Fruit fly (Drosophila melanogaster) whole organism, wandering third instar larva: Measurements from ENCODE around the gene CG46467.
A peak's percentile ranks its signal among the peaks of the same experiment; 100 is the strongest.

Experiments used
- CG9705 ChIP-seq: fragments of 200-800 bp; sonication (Bioruptor generic); optimal IDR thresholded peaks from 2 replicates; lab custom pipeline; 2018; ENCODE audit warnings: missing biosample characterization, mild to moderate bottlenecking, missing genetic modification characterization
- CrebA ChIP-seq: fragments of 200-800 bp; sonication (Bioruptor generic); optimal IDR thresholded peaks from 2 replicates; lab custom pipeline; 2016; ENCODE audit warnings: missing biosample characterization, mild to moderate bottlenecking, missing genetic modification characterization, borderline replicate concordance
- Dfd ChIP-seq: fragments of >200 bp; optimal IDR thresholded peaks from 2 replicates; lab custom pipeline; 2017; ENCODE audit warnings: missing biosample characterization, missing genetic modification characterization
- Dif ChIP-seq: fragments of 200-275, 200-300 bp; sonication (Bioruptor generic); optimal IDR thresholded peaks from 2 replicates; lab custom pipeline; 2018; ENCODE audit warnings: missing biosample characterization, missing genetic modification characterization; ENCODE audit not compliant: partially characterized antibody
- GATAd ChIP-seq: sonication (Bioruptor generic); optimal IDR thresholded peaks from 2 replicates; lab custom pipeline; 2016; ENCODE audit warnings: missing biosample characterization, missing genetic modification characterization
- HLH106 ChIP-seq: fragments of 200-800 bp; optimal IDR thresholded peaks from 3 replicates; lab custom pipeline; 2019; ENCODE audit warnings: missing biosample characterization, mild to moderate bottlenecking, missing genetic modification characterization, moderate library complexity
- Hnf4 ChIP-seq: fragments of 200-800 bp; sonication (Bioruptor generic); optimal IDR thresholded peaks from 2 replicates; lab custom pipeline; 2016; ENCODE audit warnings: missing biosample characterization, mild to moderate bottlenecking, missing genetic modification characterization
- Hr78 ChIP-seq: fragments of >200 bp; optimal IDR thresholded peaks from 2 replicates; lab custom pipeline; 2017; ENCODE audit warnings: missing biosample characterization, missing genetic modification characterization
- Hr83 ChIP-seq: fragments of 200-300 bp; sonication (Bioruptor generic); optimal IDR thresholded peaks from 2 replicates; lab custom pipeline; 2016; ENCODE audit warnings: missing biosample characterization, mild to moderate bottlenecking, missing genetic modification characterization, moderate library complexity; ENCODE audit not compliant: poor library complexity, severe bottlenecking
- Jra ChIP-seq: sonication (Bioruptor generic); optimal IDR thresholded peaks from 2 replicates; lab custom pipeline; 2016; ENCODE audit warnings: missing biosample characterization, missing genetic modification characterization
- Mio ChIP-seq: sonication (Bioruptor generic); optimal IDR thresholded peaks from 2 replicates; lab custom pipeline; 2016; ENCODE audit warnings: missing biosample characterization, missing genetic modification characterization
- N ChIP-seq: fragments of >200 bp; optimal IDR thresholded peaks from 2 replicates; lab custom pipeline; 2018; ENCODE audit warnings: missing biosample characterization, missing external identifiers, missing genetic modification characterization
- OdsH ChIP-seq: fragments of 200-800 bp; sonication (Bioruptor generic); optimal IDR thresholded peaks from 2 replicates; lab custom pipeline; 2016; ENCODE audit warnings: missing biosample characterization, mild to moderate bottlenecking, missing genetic modification characterization
- Rel ChIP-seq, 2 experiments: fragments of 200-800 bp; sonication (Bioruptor generic) in 1 of 2; optimal IDR thresholded peaks; 2 replicates in 1 of 2; 3 replicates in 1 of 2; lab custom pipeline; 2016 to 2019; ENCODE audit warnings: mild to moderate bottlenecking in 2 of 2, missing biosample characterization in 2 of 2, missing genetic modification characterization in 2 of 2, moderate library complexity in 1 of 2
- Sp1 ChIP-seq: fragments of 200-800 bp; sonication (Bioruptor generic); optimal IDR thresholded peaks from 3 replicates; lab custom pipeline; 2019; ENCODE audit warnings: missing biosample characterization, mild to moderate bottlenecking, missing genetic modification characterization, moderate library complexity
- Vsx2 ChIP-seq: fragments of 200-300, 225-300 bp; sonication (Bioruptor generic); optimal IDR thresholded peaks from 2 replicates; lab custom pipeline; 2018; ENCODE audit warnings: missing biosample characterization, missing genetic modification characterization; ENCODE audit not compliant: partially characterized antibody
- br ChIP-seq: fragments of 200-800 bp; sonication (Bioruptor generic); optimal IDR thresholded peaks from 2 replicates; lab custom pipeline; 2016; ENCODE audit warnings: missing biosample characterization, missing genetic modification characterization
- brk ChIP-seq: fragments of 200-800 bp; sonication (Bioruptor generic); optimal IDR thresholded peaks from 2 replicates; lab custom pipeline; 2016; ENCODE audit warnings: missing biosample characterization, mild to moderate bottlenecking, missing genetic modification characterization
- dl ChIP-seq, 2 experiments: fragments of 175-275, 200-275 bp in 1 of 2; fragments of 200-275 bp in 1 of 2; sonication (Bioruptor generic); optimal IDR thresholded peaks; lab custom pipeline; 2018; ENCODE audit warnings: mild to moderate bottlenecking in 2 of 2, missing biosample characterization in 2 of 2, missing genetic modification characterization in 2 of 2, moderate library complexity in 2 of 2; ENCODE audit not compliant: partially characterized antibody in 2 of 2, insufficient read depth in 1 of 2
- dmrt93B ChIP-seq: fragments of 200-800 bp; sonication (Bioruptor generic); optimal IDR thresholded peaks from 2 replicates; lab custom pipeline; 2018; ENCODE audit warnings: missing biosample characterization, mild to moderate bottlenecking, missing genetic modification characterization
- dsf ChIP-seq: sonication (Bioruptor generic); optimal IDR thresholded peaks from 2 replicates; lab custom pipeline; 2016; ENCODE audit warnings: missing biosample characterization, missing genetic modification characterization, borderline replicate concordance
- foxo ChIP-seq, 2 experiments: fragments of 200-800 bp; sonication (Bioruptor generic); optimal IDR thresholded peaks; 2 replicates in 1 of 2; 3 replicates in 1 of 2; lab custom pipeline; 2016 to 2017; ENCODE audit warnings: missing biosample characterization in 2 of 2, missing genetic modification characterization in 2 of 2
- fru ChIP-seq: fragments of 200-800 bp; sonication (Bioruptor generic); optimal IDR thresholded peaks from 3 replicates; lab custom pipeline; 2016; ENCODE audit warnings: missing biosample characterization, mild to moderate bottlenecking, missing genetic modification characterization
- h ChIP-seq: fragments of 200-800 bp; sonication (Bioruptor generic); optimal IDR thresholded peaks from 3 replicates; lab custom pipeline; 2016; ENCODE audit warnings: missing biosample characterization, mild to moderate bottlenecking, missing genetic modification characterization
- lola ChIP-seq: fragments of >200 bp; optimal IDR thresholded peaks from 2 replicates; lab custom pipeline; 2017; ENCODE audit warnings: missing biosample characterization, missing genetic modification characterization
- pan ChIP-seq: fragments of >200 bp; optimal IDR thresholded peaks from 2 replicates; lab custom pipeline; 2017
- psq ChIP-seq: fragments of 200-800 bp; sonication (Bioruptor generic); optimal IDR thresholded peaks from 3 replicates; lab custom pipeline; 2017; ENCODE audit warnings: missing biosample characterization, mild to moderate bottlenecking, missing genetic modification characterization, moderate library complexity
- rgr ChIP-seq: fragments of 200-800 bp; sonication (Bioruptor generic); optimal IDR thresholded peaks from 3 replicates; lab custom pipeline; 2016; ENCODE audit warnings: missing biosample characterization, mild to moderate bottlenecking, missing genetic modification characterization
- sage ChIP-seq: fragments of 200-800 bp; sonication (Bioruptor generic); optimal IDR thresholded peaks from 2 replicates; lab custom pipeline; 2016; ENCODE audit warnings: missing biosample characterization, mild to moderate bottlenecking, missing genetic modification characterization
- sv ChIP-seq: fragments of 200-800 bp; sonication (Bioruptor generic); optimal IDR thresholded peaks from 3 replicates; lab custom pipeline; 2016; ENCODE audit warnings: missing biosample characterization, missing genetic modification characterization
- tai ChIP-seq: sonication (Bioruptor generic); optimal IDR thresholded peaks from 2 replicates; lab custom pipeline; 2016; ENCODE audit warnings: missing biosample characterization, missing genetic modification characterization
- usp ChIP-seq: fragments of >200 bp; optimal IDR thresholded peaks from 2 replicates; lab custom pipeline; 2017; ENCODE audit warnings: missing biosample characterization, missing genetic modification characterization
- woc ChIP-seq: sonication (Bioruptor generic); optimal IDR thresholded peaks from 2 replicates; lab custom pipeline; 2016; ENCODE audit warnings: missing biosample characterization, mild to moderate bottlenecking, missing genetic modification characterization

Gene CG46467

DNA sequence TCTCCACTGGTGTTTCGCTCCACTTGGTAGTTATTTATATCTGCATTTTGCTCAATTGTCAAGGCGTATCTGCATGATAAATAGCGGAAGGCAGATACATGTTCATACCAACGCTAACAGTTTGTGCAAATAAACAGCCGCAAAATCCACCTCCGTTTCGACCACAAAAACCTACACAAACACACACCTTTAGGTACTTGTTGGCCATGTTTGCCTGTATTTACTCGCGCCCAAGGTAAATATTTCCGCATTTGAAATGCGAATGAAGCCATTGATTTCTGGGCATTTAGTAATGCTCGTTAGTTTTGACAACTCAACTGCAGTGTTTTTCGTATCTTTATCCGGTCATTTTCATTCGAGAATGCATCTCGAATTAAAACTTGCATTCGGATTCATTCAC lies 44.3 kb downstream of the CG46467 start:
- TF ChIP-seq Hnf4 (no peak), dsf (GFP tag; lab: Kevin White, UChicago) (no peak), brk (GFP tag; lab: Kevin White, UChicago) (no peak), pan (lab: Kevin White, UChicago) (no peak)

DNA sequence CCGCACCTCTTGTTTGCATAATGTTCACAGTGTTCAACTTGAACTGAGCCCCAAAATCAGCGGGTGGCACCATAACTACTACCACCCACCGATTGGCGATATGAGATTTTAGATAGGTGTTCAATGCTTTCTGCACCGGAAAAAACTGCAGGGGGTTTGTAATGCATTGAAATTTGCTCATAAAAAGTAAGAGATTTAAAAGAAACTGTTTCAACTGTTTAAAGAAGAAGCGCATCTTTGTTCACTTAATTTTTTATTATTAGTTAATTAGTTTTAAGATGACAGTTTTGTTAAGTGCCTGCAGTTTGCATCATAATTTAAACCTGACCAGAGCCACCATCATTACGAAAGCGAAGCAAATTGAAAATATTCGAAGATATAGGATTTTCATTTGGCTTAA lies 50.0 kb downstream of the CG46467 start:
- TF ChIP-seq psq (GFP tag; lab: Kevin White, UChicago) (no peak), Sp1 (GFP tag; lab: Kevin White, UChicago) (no peak), woc (GFP tag; lab: Kevin White, UChicago) (no peak), Jra (GFP tag; lab: Kevin White, UChicago) (no peak), sv (GFP tag; lab: Kevin White, UChicago) (no peak), Hnf4 (no peak), dsf (GFP tag; lab: Kevin White, UChicago) (no peak), Mio (GFP tag; lab: Kevin White, UChicago) (no peak), brk (GFP tag; lab: Kevin White, UChicago) (no peak), fru (GFP tag; lab: Kevin White, UChicago) (no peak), pan (lab: Kevin White, UChicago) (no peak), tai (GFP tag; lab: Kevin White, UChicago) (no peak), OdsH (GFP tag; lab: Kevin White, UChicago) (no peak), GATAd (GFP tag; lab: Kevin White, UChicago) (no peak), Hr83 (no peak), Hr78 (no peak), CG9705 (GFP tag; lab: Kevin White, UChicago) (no peak), rgr (no peak), usp (GFP tag; lab: Kevin White, UChicago) (no peak), sage (GFP tag; lab: Kevin White, UChicago) (no peak)

DNA sequence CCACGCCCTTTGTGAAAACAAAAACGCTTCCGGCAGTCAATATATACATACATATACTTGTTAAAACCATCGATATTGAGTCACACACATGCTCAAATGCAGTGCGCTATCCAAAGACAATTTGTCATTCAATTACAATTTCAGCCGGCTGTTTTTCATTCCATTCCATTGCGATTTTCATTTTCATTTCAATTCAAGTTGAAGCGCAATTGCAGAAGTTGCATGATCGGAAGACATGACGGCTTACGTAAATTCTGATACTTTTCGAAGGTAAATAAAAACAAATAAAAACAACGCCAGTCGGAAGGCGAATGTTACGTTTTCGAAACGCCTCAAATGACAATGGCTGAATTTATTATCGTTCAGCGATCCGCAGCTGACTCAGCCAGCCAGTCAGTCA lies 50.8 kb downstream of the CG46467 start:
- no peak for TF ChIP-seq Dfd
- no peak for TF ChIP-seq lola (GFP tag; lab: Kevin White, UChicago)

DNA sequence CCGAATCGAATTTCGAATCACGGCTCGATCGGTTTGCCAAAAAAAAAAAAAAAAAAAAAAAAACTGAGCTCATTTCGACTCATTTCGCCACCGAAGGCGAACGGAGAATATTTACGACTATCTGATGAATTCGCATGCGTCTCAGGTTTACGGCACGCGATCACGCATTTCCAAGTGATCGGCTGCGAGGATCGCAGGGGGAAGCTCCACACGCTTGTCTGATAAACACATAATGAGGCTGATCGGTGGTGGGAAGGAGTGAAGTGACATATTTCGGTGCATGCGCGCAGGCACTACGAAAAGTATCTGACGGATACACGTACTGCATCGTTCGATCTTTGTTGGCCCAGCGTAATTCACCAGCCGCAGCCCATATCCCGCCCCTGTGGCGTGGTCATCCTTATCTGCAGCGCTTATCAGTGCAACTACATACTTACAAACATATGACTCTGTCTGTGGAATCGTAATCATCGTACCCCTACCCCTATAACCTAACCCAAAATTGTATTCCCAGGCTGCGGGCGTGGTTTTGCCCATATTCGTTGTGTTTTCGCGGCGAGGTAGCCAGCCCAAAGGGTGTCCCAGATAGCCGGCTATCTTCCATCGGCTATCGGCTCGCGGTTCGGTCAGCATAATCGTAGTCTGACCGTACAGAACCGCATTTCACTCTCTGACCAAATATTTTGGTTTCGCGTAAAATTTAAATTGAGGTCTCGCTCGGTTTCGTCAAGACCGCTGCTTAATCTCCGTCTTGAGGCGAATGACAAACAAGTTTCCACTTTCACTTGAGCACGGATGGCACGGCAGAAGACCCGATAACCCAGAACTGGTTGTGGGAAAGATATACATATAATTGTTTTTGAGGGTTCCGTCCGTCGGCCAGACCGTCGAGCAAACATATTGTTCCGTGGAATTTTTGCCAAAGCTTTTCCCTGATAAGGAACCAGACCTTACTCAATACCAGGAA lies 52.7 kb downstream of the CG46467 start:
- peak; percentile 25 for TF ChIP-seq psq (GFP tag; lab: Kevin White, UChicago)
- no peak for TF ChIP-seq sv (GFP tag; lab: Kevin White, UChicago)
- TF ChIP-seq Vsx2 (GFP tag; lab: Kevin White, UChicago), result no peak
- TF ChIP-seq Sp1 (GFP tag; lab: Kevin White, UChicago), result no peak
- TF ChIP-seq Rel (GFP tag; optimal IDR thresholded peaks at IDR 0.05; lab: Kevin White, UChicago), result no peak
- peak; percentile 41 for TF ChIP-seq Rel (tag; optimal IDR thresholded peaks at IDR 0.05; lab: Kevin White, UChicago)
- no peak for TF ChIP-seq GATAd (GFP tag; lab: Kevin White, UChicago)
- no peak for TF ChIP-seq usp (GFP tag; lab: Kevin White, UChicago)
- TF ChIP-seq tai (GFP tag; lab: Kevin White, UChicago), result no peak
- TF ChIP-seq HLH106 (tag; lab: Kevin White, UChicago), result no peak
- no peak for TF ChIP-seq foxo (GFP tag; optimal IDR thresholded peaks at IDR 0.05; lab: Kevin White, UChicago)
- no peak for TF ChIP-seq Hnf4
- peak; percentile 70 for TF ChIP-seq h (GFP tag; lab: Kevin White, UChicago)
- no peak for TF ChIP-seq Dfd
- no peak for TF ChIP-seq lola (GFP tag; lab: Kevin White, UChicago)

DNA sequence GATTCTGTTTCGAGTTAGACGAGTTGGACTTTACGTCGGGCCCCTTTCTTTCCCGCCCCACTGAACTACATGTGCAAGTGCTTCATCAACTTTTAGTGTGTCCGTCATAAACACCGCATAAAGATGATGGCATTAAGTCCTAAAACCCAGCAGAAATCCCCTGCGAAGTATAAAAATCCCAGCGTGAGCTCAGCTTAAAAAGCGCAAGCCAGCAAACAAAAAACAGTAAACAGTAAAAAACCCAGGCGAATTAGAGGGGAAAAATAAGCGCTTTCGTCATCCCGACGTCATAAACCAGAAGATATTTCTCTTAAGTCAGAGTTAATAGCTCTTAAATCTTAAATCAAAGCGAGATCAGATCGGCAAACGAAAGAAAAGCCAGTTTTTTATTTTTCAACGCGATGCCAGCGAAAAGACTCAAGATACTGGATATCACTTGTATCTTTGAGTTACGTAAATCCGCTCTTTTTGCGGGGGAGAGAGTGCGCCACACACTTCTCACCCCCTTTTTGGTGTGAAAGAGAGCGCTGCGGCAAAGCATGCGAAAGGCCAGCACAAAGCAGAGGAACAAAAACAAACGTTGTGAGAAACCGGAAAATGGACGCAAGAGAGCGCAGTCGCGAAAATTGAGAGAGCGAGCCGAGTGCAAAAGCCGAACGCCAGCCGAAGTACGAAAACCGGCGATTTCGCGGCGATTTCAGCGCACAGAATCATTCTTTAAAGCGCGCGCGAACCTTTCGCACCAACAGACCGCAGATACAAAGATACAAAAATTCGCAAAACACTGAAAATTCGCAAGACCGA lies 53.9 kb downstream of the CG46467 start:
- TF ChIP-seq CrebA (GFP tag; lab: Kevin White, UChicago), result peak; percentile 75
- peak; percentile 54 for TF ChIP-seq rgr
- no peak for TF ChIP-seq Mio (GFP tag; lab: Kevin White, UChicago)
- TF ChIP-seq OdsH (GFP tag; lab: Kevin White, UChicago), result peak; percentile 26
- TF ChIP-seq psq (GFP tag; lab: Kevin White, UChicago), result peak; percentile 99
- TF ChIP-seq dl (GFP tag; optimal IDR thresholded peaks at IDR 0.05; lab: Kevin White, UChicago; ENCODE audit: insufficient read depth in 1 of 2, partially characterized antibody in 2 of 2), result peak; percentile 28 to 66
- TF ChIP-seq Jra (GFP tag; lab: Kevin White, UChicago), result no peak
- TF ChIP-seq HLH106 (tag; lab: Kevin White, UChicago), result no peak
- TF ChIP-seq br (GFP tag; lab: Kevin White, UChicago), result peak; percentile 68
- TF ChIP-seq dmrt93B (GFP tag; lab: Kevin White, UChicago), result no peak
- peak; percentile 43 for TF ChIP-seq Dif (GFP tag; lab: Kevin White, UChicago)
- TF ChIP-seq usp (GFP tag; lab: Kevin White, UChicago), result no peak
- no peak for TF ChIP-seq brk (GFP tag; lab: Kevin White, UChicago)
- TF ChIP-seq sage (GFP tag; lab: Kevin White, UChicago), result peak; percentile 41
- peak; percentile 25 for TF ChIP-seq fru (GFP tag; lab: Kevin White, UChicago)
- TF ChIP-seq foxo (GFP tag; optimal IDR thresholded peaks at IDR 0.05; lab: Kevin White, UChicago), result peak; percentile 13 to 82
- TF ChIP-seq h (GFP tag; lab: Kevin White, UChicago), result peak; percentile 66
- peak; percentile 2 for TF ChIP-seq Hr83
- TF ChIP-seq Sp1 (GFP tag; lab: Kevin White, UChicago), result peak; percentile 58
- TF ChIP-seq N (GFP tag; lab: Kevin White, UChicago), result no peak
- peak; percentile 26 for TF ChIP-seq Rel (GFP tag; optimal IDR thresholded peaks at IDR 0.05; lab: Kevin White, UChicago)
- peak; percentile 91 for TF ChIP-seq Rel (tag; optimal IDR thresholded peaks at IDR 0.05; lab: Kevin White, UChicago)
